Worm (Caenorhabditis elegans): Measurements from ENCODE around the gene Y54G2A.73.

DNA sequence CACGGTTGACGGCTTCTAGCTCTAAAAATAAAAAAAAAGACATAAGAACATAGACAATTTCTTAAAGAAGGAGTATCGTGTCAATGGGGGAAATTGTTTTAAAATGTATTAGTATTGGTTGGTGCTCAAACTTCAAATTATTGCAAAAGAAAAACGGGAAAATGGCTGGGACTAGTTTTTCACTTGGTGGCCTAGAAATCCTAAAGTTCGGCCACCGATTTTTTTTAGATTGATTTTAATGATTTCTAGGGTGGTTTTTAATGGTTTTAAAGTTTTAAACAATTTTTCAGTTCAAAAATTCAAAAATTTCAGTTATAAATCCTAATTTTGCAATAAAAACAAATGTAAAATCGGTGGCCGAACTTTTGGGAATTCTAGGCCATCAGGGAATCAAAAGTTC, 22.0 kb downstream of the Y54G2A.73 start:
- TF ChIP-seq pqm-1 (tag; optimal IDR thresholded peaks at IDR 0.05) (no peak), sdz-12 (GFP tag; optimal IDR thresholded peaks at IDR 0.05) (no peak), unc-39 (tag; optimal IDR thresholded peaks at IDR 0.05) (no peak), skn-1 (tag; optimal IDR thresholded peaks at IDR 0.05) (no peak), dmd-9 (GFP tag; IDR thresholded peaks at IDR 0.05) (no peak), hlh-30 (tag; optimal IDR thresholded peaks at IDR 0.05; ENCODE audit: insufficient read depth) (no peak), egl-27 (tag; optimal IDR thresholded peaks at IDR 0.05) (no peak), nhr-42 (GFP tag; IDR thresholded peaks at IDR 0.05) (no peak), hif-1 (tag; optimal IDR thresholded peaks at IDR 0.05) (no peak)
